Worm (Caenorhabditis elegans) whole organism, L2 larva: ENCODE measurements around the gene pyc-1.

Experiments
- C34F6.9 ChIP-seq: fragments of 150-350 bp; optimal IDR thresholded peaks from 2 replicates; lab custom pipeline; 2014; ENCODE audit warnings: missing biosample characterization, missing genetic modification characterization
- R02D3.7 ChIP-seq: fragments of 150-350 bp; optimal IDR thresholded peaks from 2 replicates; lab custom pipeline; 2014; ENCODE audit warnings: missing biosample characterization, missing genetic modification characterization
- Y55F3AM.14 ChIP-seq: fragments of 200-800 bp; sonication (Bioruptor generic); optimal IDR thresholded peaks from 2 replicates; lab custom pipeline; 2018; ENCODE audit warnings: mild to moderate bottlenecking, missing genetic modification characterization, missing compliant biosample characterization
- ZK546.5 ChIP-seq: sonication (generic microtip); optimal IDR thresholded peaks from 2 replicates; lab custom pipeline; 2017; ENCODE audit warnings: missing biosample characterization, missing genetic modification characterization
- alr-1 ChIP-seq: fragments of 150-350 bp; optimal IDR thresholded peaks from 2 replicates; lab custom pipeline; 2014; ENCODE audit warnings: missing biosample characterization, missing genetic modification characterization
- ama-1 ChIP-seq: fragments of 150-350 bp; optimal IDR thresholded peaks from 2 replicates; lab custom pipeline; 2018; ENCODE audit warnings: inconsistent platforms
- blmp-1 ChIP-seq: sonication (generic microtip); optimal IDR thresholded peaks from 2 replicates; lab custom pipeline; 2017; ENCODE audit warnings: missing genetic modification characterization, mild to moderate bottlenecking, missing compliant biosample characterization, antibody characterized with exemption, moderate library complexity; ENCODE audit not compliant: insufficient read depth
- ceh-16 ChIP-seq: fragments of 150-350 bp; optimal IDR thresholded peaks from 2 replicates; lab custom pipeline; 2014; ENCODE audit warnings: missing biosample characterization, missing genetic modification characterization
- ceh-82 ChIP-seq: fragments of 150-350 bp; optimal IDR thresholded peaks from 2 replicates; lab custom pipeline; 2014; ENCODE audit warnings: missing biosample characterization, missing genetic modification characterization
- crh-2 ChIP-seq: sonication (generic microtip); optimal IDR thresholded peaks from 2 replicates; lab custom pipeline; 2017; ENCODE audit warnings: missing biosample characterization, missing genetic modification characterization
- egl-27 ChIP-seq: sonication (generic microtip); optimal IDR thresholded peaks from 3 replicates; lab custom pipeline; 2017; ENCODE audit warnings: missing biosample characterization, missing genetic modification reagents, missing genetic modification characterization
- elt-1 ChIP-seq: fragments of 150-350 bp; optimal IDR thresholded peaks from 2 replicates; lab custom pipeline; 2014; ENCODE audit warnings: missing biosample characterization, missing genetic modification characterization
- elt-3 ChIP-seq: sonication (generic microtip); optimal IDR thresholded peaks from 2 replicates; lab custom pipeline; 2017; ENCODE audit warnings: missing biosample characterization, missing genetic modification characterization
- fos-1 ChIP-seq: fragments of 150-350 bp; optimal IDR thresholded peaks from 2 replicates; lab custom pipeline; 2014; ENCODE audit warnings: missing biosample characterization, missing genetic modification characterization
- gmeb-1 ChIP-seq: fragments of 150-350 bp; optimal IDR thresholded peaks from 2 replicates; lab custom pipeline; 2014; ENCODE audit warnings: missing biosample characterization, missing genetic modification characterization
- lin-11 ChIP-seq: fragments of 150-350 bp; sonication (generic microtip); optimal IDR thresholded peaks from 2 replicates; lab custom pipeline; 2014; ENCODE audit warnings: missing biosample characterization, missing genetic modification characterization, inconsistent platforms, mixed read lengths
- lin-13 ChIP-seq: fragments of 150-350 bp; optimal IDR thresholded peaks from 2 replicates; lab custom pipeline; 2014; ENCODE audit warnings: missing biosample characterization, missing genetic modification reagents, missing genetic modification characterization
- lin-39 ChIP-seq: fragments of 150-350 bp; optimal IDR thresholded peaks from 2 replicates; lab custom pipeline; 2014; ENCODE audit warnings: missing biosample characterization, missing genetic modification reagents, missing genetic modification characterization
- lsy-2 ChIP-seq, 2 experiments: fragments of 150-350 bp in 1 of 2; sonication (generic microtip) in 1 of 2; optimal IDR thresholded peaks; 2 replicates each; lab custom pipeline; 2014 to 2017; ENCODE audit warnings: missing biosample characterization in 2 of 2, missing genetic modification characterization in 2 of 2
- mab-5 ChIP-seq: fragments of 150-350 bp; optimal IDR thresholded peaks from 2 replicates; lab custom pipeline; 2014; ENCODE audit warnings: missing biosample characterization, missing genetic modification characterization
- mbf-1 ChIP-seq: sonication (generic microtip); optimal IDR thresholded peaks from 2 replicates; lab custom pipeline; 2017; ENCODE audit warnings: missing biosample characterization, missing genetic modification characterization
- mdl-1 ChIP-seq, 2 experiments: fragments of 150-350 bp in 1 of 2; sonication (generic microtip) in 1 of 2; optimal IDR thresholded peaks; 2 replicates each; lab custom pipeline; 2017; ENCODE audit warnings: missing biosample characterization in 2 of 2, missing genetic modification characterization in 2 of 2
- nhr-10 ChIP-seq: sonication (generic microtip); optimal IDR thresholded peaks from 2 replicates; lab custom pipeline; 2017; ENCODE audit warnings: missing biosample characterization, missing genetic modification characterization
- nhr-11 ChIP-seq: fragments of 150-350 bp; optimal IDR thresholded peaks from 2 replicates; lab custom pipeline; 2014; ENCODE audit warnings: missing biosample characterization, missing genetic modification characterization
- nhr-12 ChIP-seq: fragments of 150-350 bp; optimal IDR thresholded peaks from 2 replicates; lab custom pipeline; 2014; ENCODE audit warnings: missing biosample characterization, missing genetic modification characterization
- nhr-129 ChIP-seq: fragments of 150-350 bp; optimal IDR thresholded peaks from 2 replicates; lab custom pipeline; 2014; ENCODE audit warnings: missing biosample characterization, missing genetic modification characterization
- nhr-21 ChIP-seq: fragments of 150-350 bp; optimal IDR thresholded peaks from 2 replicates; lab custom pipeline; 2014; ENCODE audit warnings: missing biosample characterization, missing genetic modification characterization
- nhr-23 ChIP-seq: fragments of 150-350 bp; optimal IDR thresholded peaks from 2 replicates; lab custom pipeline; 2014; ENCODE audit warnings: missing biosample characterization, missing genetic modification reagents, missing genetic modification characterization
- nhr-237 ChIP-seq: fragments of 150-350 bp; optimal IDR thresholded peaks from 2 replicates; lab custom pipeline; 2014; ENCODE audit warnings: missing biosample characterization, missing genetic modification characterization
- nhr-25 ChIP-seq: fragments of 150-350 bp; sonication (generic microtip); optimal IDR thresholded peaks from 3 replicates; lab custom pipeline; 2014; ENCODE audit warnings: missing biosample characterization, missing genetic modification characterization
- peb-1 ChIP-seq: fragments of 150-350 bp; optimal IDR thresholded peaks from 2 replicates; lab custom pipeline; 2014; ENCODE audit warnings: missing biosample characterization, missing genetic modification characterization
- sem-4 ChIP-seq: fragments of 150-350 bp; optimal IDR thresholded peaks from 2 replicates; lab custom pipeline; 2014; ENCODE audit warnings: missing biosample characterization, missing genetic modification reagents, missing genetic modification characterization
- skn-1 ChIP-seq: sonication (generic microtip); optimal IDR thresholded peaks from 2 replicates; lab custom pipeline; 2017; ENCODE audit warnings: missing biosample characterization, missing genetic modification characterization
- sma-3 ChIP-seq: sonication (generic microtip); optimal IDR thresholded peaks from 2 replicates; lab custom pipeline; 2016; ENCODE audit warnings: missing genetic modification reagents, missing genetic modification characterization, missing compliant biosample characterization
- sma-9 ChIP-seq, 2 experiments: fragments of 150-350 bp in 1 of 2; sonication (generic microtip) in 1 of 2; optimal IDR thresholded peaks; 2 replicates each; lab custom pipeline; 2014 to 2016; ENCODE audit warnings: missing genetic modification characterization in 2 of 2, mild to moderate bottlenecking in 1 of 2, missing biosample characterization in 1 of 2, missing compliant biosample characterization in 1 of 2, missing genetic modification reagents in 1 of 2, moderate library complexity in 1 of 2
- snpc-4 ChIP-seq: fragments of 150-350 bp; optimal IDR thresholded peaks from 2 replicates; lab custom pipeline; 2014; ENCODE audit warnings: missing biosample characterization, missing genetic modification characterization
- unc-39 ChIP-seq: fragments of 150-350 bp; optimal IDR thresholded peaks from 2 replicates; lab custom pipeline; 2014; ENCODE audit warnings: missing biosample characterization, missing genetic modification characterization
- unc-55 ChIP-seq: fragments of 150-350 bp; sonication (generic microtip); optimal IDR thresholded peaks from 3 replicates; lab custom pipeline; 2014; ENCODE audit warnings: missing biosample characterization, missing genetic modification reagents, missing genetic modification characterization
- zag-1 ChIP-seq: fragments of 150-350 bp; optimal IDR thresholded peaks from 2 replicates; lab custom pipeline; 2014; ENCODE audit warnings: missing biosample characterization, missing genetic modification characterization
- ztf-1 ChIP-seq: fragments of 200-800 bp; sonication (Bioruptor generic); conservative IDR thresholded peaks from 2 replicates; pipeline ENCODE4 v1.3.6; 2022; ENCODE audit warnings: missing genetic modification characterization, missing compliant biosample characterization
- ztf-11 ChIP-seq: sonication (generic microtip); optimal IDR thresholded peaks from 2 replicates; lab custom pipeline; 2017; ENCODE audit warnings: missing biosample characterization, missing genetic modification characterization
- ztf-4 ChIP-seq: fragments of 150-350 bp; optimal IDR thresholded peaks from 2 replicates; lab custom pipeline; 2014; ENCODE audit warnings: missing biosample characterization, missing genetic modification characterization

The pyc-1 gene

ce11 chrV:11777846-11778245 is 44.5 kb downstream of the pyc-1 start (continued):
- no peak for TF ChIP-seq mdl-1 (tag; optimal IDR thresholded peaks at IDR 0.05; lab: Kevin White, UChicago)
- peak; percentile 74 for TF ChIP-seq sma-9 (GFP tag; optimal IDR thresholded peaks at IDR 0.05; lab: Kevin White, UChicago)
- TF ChIP-seq sma-9 (tag; optimal IDR thresholded peaks at IDR 0.05; lab: Kevin White, UChicago), result no peak
- TF ChIP-seq sma-3 (GFP tag; lab: Kevin White, UChicago), result peak; percentile 11
- no peak for TF ChIP-seq nhr-10

- no peak for TF ChIP-seq ceh-82
- no peak for TF ChIP-seq ztf-1 (GFP tag; lab: Robert Waterston, UW)
- TF ChIP-seq fos-1 (tag; lab: Kevin White, UChicago), result no peak
- TF ChIP-seq alr-1 (tag; lab: Kevin White, UChicago), result no peak
- no peak for TF ChIP-seq elt-1 (tag; lab: Kevin White, UChicago)
- no peak for TF ChIP-seq lin-39
- TF ChIP-seq unc-39 (tag; lab: Kevin White, UChicago), result no peak
- no peak for TF ChIP-seq sem-4 (tag; lab: Kevin White, UChicago)
- TF ChIP-seq ztf-11 (tag; lab: Kevin White, UChicago), result no peak
- no peak for TF ChIP-seq R02D3.7
- TF ChIP-seq sma-3 (GFP tag; lab: Kevin White, UChicago), result no peak
- no peak for TF ChIP-seq unc-55 (GFP tag; lab: Kevin White, UChicago)
- no peak for TF ChIP-seq ZK546.5 (tag; lab: Kevin White, UChicago)
- TF ChIP-seq skn-1 (tag; lab: Kevin White, UChicago), result no peak
- no peak for TF ChIP-seq crh-2
- no peak for TF ChIP-seq nhr-25 (tag; lab: Kevin White, UChicago)
- no peak for TF ChIP-seq nhr-21 (tag; lab: Kevin White, UChicago)
- TF ChIP-seq lin-11 (tag; lab: Kevin White, UChicago), result no peak
- no peak for TF ChIP-seq ztf-4
- no peak for TF ChIP-seq peb-1 (tag; lab: Kevin White, UChicago)
Observed at ce11 chrV:11776538-11776937, 45.8 kb downstream of the pyc-1 start, which contains the start of gene F55A11.6. F55A11.6 (plus strand) TSS chrV:11776838.

ce11 chrV:11773934-11774333 is 48.4 kb downstream of the pyc-1 start:
- TF ChIP-seq ceh-16 (tag; lab: Kevin White, UChicago) (peak; percentile 27), crh-2 (no peak), unc-55 (GFP tag; lab: Kevin White, UChicago) (no peak), fos-1 (tag; lab: Kevin White, UChicago) (peak; percentile 62), lsy-2 (tag; optimal IDR thresholded peaks at IDR 0.05; lab: Kevin White, UChicago) (no peak), nhr-25 (tag; lab: Kevin White, UChicago) (peak; percentile 39)

- TF ChIP-seq elt-3 (tag; lab: Kevin White, UChicago) (no peak), nhr-129 (no peak), fos-1 (tag; lab: Kevin White, UChicago) (no peak), nhr-11 (tag; lab: Kevin White, UChicago) (no peak), nhr-23 (tag; lab: Kevin White, UChicago) (no peak), mbf-1 (no peak), lin-11 (tag; lab: Kevin White, UChicago) (no peak), nhr-12 (tag; lab: Kevin White, UChicago) (no peak), nhr-237 (tag; lab: Kevin White, UChicago) (no peak), ceh-16 (tag; lab: Kevin White, UChicago) (no peak), lin-13 (GFP tag; lab: Kevin White, UChicago) (no peak), ztf-1 (GFP tag; lab: Robert Waterston, UW) (no peak), snpc-4 (no peak), crh-2 (no peak), ceh-82 (no peak), lin-39 (no peak), Y55F3AM.14 (GFP tag; lab: Kevin White, UChicago) (no peak), mdl-1 (tag; optimal IDR thresholded peaks at IDR 0.05; lab: Kevin White, UChicago) (no peak)
Observed at ce11 chrV:11773420-11773819, 48.9 kb downstream of the pyc-1 start, which contains the start of gene bus-18. bus-18 (plus strand) TSS chrV:11773720.

- TF ChIP-seq zag-1 (tag; lab: Kevin White, UChicago), result no peak
- no peak for TF ChIP-seq lin-13 (GFP tag; lab: Kevin White, UChicago)
- TF ChIP-seq gmeb-1 (tag; lab: Kevin White, UChicago), result no peak
- no peak for TF ChIP-seq C34F6.9 (tag; lab: Kevin White, UChicago)
- no peak for TF ChIP-seq alr-1 (tag; lab: Kevin White, UChicago)
- TF ChIP-seq mab-5 (tag; lab: Kevin White, UChicago), result no peak
- no peak for TF ChIP-seq sma-3 (GFP tag; lab: Kevin White, UChicago)
- no peak for TF ChIP-seq blmp-1 (tag; lab: Kevin White, UChicago)
- peak; percentile 32 for TF ChIP-seq ama-1
- TF ChIP-seq ceh-16 (tag; lab: Kevin White, UChicago), result no peak
- no peak for TF ChIP-seq lin-39
- TF ChIP-seq egl-27, result no peak
- TF ChIP-seq nhr-25 (tag; lab: Kevin White, UChicago), result peak; percentile 10
- TF ChIP-seq nhr-11 (tag; lab: Kevin White, UChicago), result no peak
Observed at ce11 chrV:11770053-11770517, 52.2 kb downstream of the pyc-1 start, which contains the start of gene F55A11.4. F55A11.4 (plus strand) TSS chrV:11770467.
